Fruit fly (Drosophila melanogaster): ENCODE results near the gene CG6059.

- TF ChIP-seq rgr (GFP tag; optimal IDR thresholded peaks at IDR 0.05) (no peak), br (GFP tag; optimal IDR thresholded peaks at IDR 0.05) (no peak), tai (GFP tag; optimal IDR thresholded peaks at IDR 0.05) (no peak), Dif (GFP tag; optimal IDR thresholded peaks at IDR 0.05; ENCODE audit: partially characterized antibody) (no peak)
Measured at dm6 chr3R:27106134-27106694, 18.3 kb downstream of the CG6059 start, which contains the start of gene CAH9.

Measured in whole organism, wandering third instar larva.